Worm (Caenorhabditis elegans) whole organism, L4 larva: ENCODE data around the gene Y116A8C.40.
"Not testable (repeated sequence)": the region's sequence is repeated elsewhere in the genome, so short reads cannot be mapped to it uniquely, and the experiment has no call there.

Experiments
- ces-1 ChIP-seq: fragments of 150-350 bp; sonication (generic microtip); optimal IDR thresholded peaks from 4 replicates; lab custom pipeline; 2014; ENCODE audit warnings: missing biosample characterization, missing genetic modification reagents, missing genetic modification characterization
- ctbp-1 ChIP-seq: fragments of 200-800 bp; sonication (Bioruptor generic); IDR thresholded peaks from 2 replicates; pipeline ENCODE4 v1.3.6; 2022; ENCODE audit warnings: missing genetic modification reagents, missing genetic modification characterization, missing compliant biosample characterization
- dmd-6 ChIP-seq: fragments of 200-800 bp; sonication (Bioruptor generic); IDR thresholded peaks from 2 replicates; pipeline ENCODE4 v1.3.6; 2022; ENCODE audit warnings: missing genetic modification reagents, missing genetic modification characterization, missing compliant biosample characterization
- mdl-1 ChIP-seq, 2 experiments: fragments of 150-350 bp in 1 of 2; sonication (generic microtip) in 1 of 2; optimal IDR thresholded peaks; 2 replicates each; lab custom pipeline; 2014 to 2017; ENCODE audit warnings: missing biosample characterization in 2 of 2, missing genetic modification characterization in 2 of 2
- nhr-237 ChIP-seq: sonication (generic microtip); optimal IDR thresholded peaks from 2 replicates; lab custom pipeline; 2017; ENCODE audit warnings: missing biosample characterization, missing genetic modification characterization
- nhr-76 ChIP-seq: fragments of 150-350 bp; optimal IDR thresholded peaks from 2 replicates; lab custom pipeline; 2014; ENCODE audit warnings: missing biosample characterization, missing genetic modification characterization
- rbr-2 ChIP-seq: sonication (generic microtip); optimal IDR thresholded peaks from 2 replicates; lab custom pipeline; 2016; ENCODE audit warnings: missing genotype, missing genetic modification characterization, missing compliant biosample characterization
- skn-1 ChIP-seq: fragments of 150-350 bp; optimal IDR thresholded peaks from 2 replicates; lab custom pipeline; 2014; ENCODE audit warnings: missing biosample characterization, missing genetic modification characterization
- snpc-4 ChIP-seq: fragments of 150-350 bp; optimal IDR thresholded peaks from 2 replicates; lab custom pipeline; 2014; ENCODE audit warnings: missing biosample characterization, missing genetic modification characterization
- zag-1 ChIP-seq: fragments of 150-350 bp; optimal IDR thresholded peaks from 2 replicates; lab custom pipeline; 2014; ENCODE audit warnings: missing biosample characterization, missing genetic modification characterization
- ztf-11 ChIP-seq: fragments of 150-350 bp; optimal IDR thresholded peaks from 2 replicates; lab custom pipeline; 2014; ENCODE audit warnings: missing biosample characterization, missing genetic modification characterization

DNA sequence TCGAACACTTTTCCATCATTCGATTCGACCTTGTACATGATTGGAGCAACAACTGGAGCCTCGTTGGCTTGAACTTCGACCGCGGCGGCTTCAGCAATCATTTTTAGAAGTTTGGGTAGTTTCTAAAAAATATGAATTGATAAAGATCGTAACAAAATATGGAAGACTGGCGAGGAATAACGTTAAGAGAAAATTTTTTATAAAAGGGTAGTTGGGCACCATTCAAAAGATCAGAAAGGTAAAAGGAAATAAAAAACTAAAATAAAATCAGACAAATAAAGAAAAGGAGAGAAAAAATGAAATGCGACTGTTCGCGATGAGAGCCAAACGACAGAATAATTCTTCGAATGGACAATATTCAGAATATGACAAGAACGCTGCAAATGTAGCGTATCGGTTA lies 15.0 kb upstream of the Y116A8C.40 start, which contains the start of gene skr-8:
- not testable (repeated sequence) for TF ChIP-seq nhr-237 (tag; lab: Kevin White, UChicago); zag-1 (tag; lab: Kevin White, UChicago); mdl-1 (tag; optimal IDR thresholded peaks at IDR 0.05; lab: Kevin White, UChicago); ztf-11 (tag; lab: Kevin White, UChicago); rbr-2 (tag; lab: Kevin White, UChicago); ctbp-1; skn-1 (tag; lab: Kevin White, UChicago); dmd-6 (GFP tag; lab: Robert Waterston, UW); ces-1 (GFP tag; lab: Kevin White, UChicago); snpc-4 (tag; lab: Kevin White, UChicago); nhr-76 (tag; lab: Kevin White, UChicago)
